Worm (Caenorhabditis elegans) whole organism, L4 larva: ENCODE results near the gene col-99.

Source experiments
- hlh-30 ChIP-seq: sonication (generic microtip); optimal IDR thresholded peaks from 2 replicates; lab custom pipeline; 2017; ENCODE audit warnings: antibody characterized with exemption, mild to moderate bottlenecking, missing genetic modification characterization, missing compliant biosample characterization; ENCODE audit not compliant: insufficient read depth
- snpc-1.2 ChIP-seq: fragments of 200-800 bp; sonication (Bioruptor generic); IDR thresholded peaks from 2 replicates; pipeline ENCODE4 v1.3.6; 2022; ENCODE audit warnings: missing genetic modification reagents, missing genetic modification characterization, missing compliant biosample characterization

ce11 chrIV:164777-165176, 17.1 kb upstream of the col-99 start, which contains the start of gene cutl-24:
- no peak for TF ChIP-seq snpc-1.2 (GFP tag; lab: Robert Waterston, UW)
- no peak for TF ChIP-seq hlh-30 (tag; lab: Kevin White, UChicago)
